Fruit fly (Drosophila melanogaster): ENCODE measurements around the gene ND-42.

DNA sequence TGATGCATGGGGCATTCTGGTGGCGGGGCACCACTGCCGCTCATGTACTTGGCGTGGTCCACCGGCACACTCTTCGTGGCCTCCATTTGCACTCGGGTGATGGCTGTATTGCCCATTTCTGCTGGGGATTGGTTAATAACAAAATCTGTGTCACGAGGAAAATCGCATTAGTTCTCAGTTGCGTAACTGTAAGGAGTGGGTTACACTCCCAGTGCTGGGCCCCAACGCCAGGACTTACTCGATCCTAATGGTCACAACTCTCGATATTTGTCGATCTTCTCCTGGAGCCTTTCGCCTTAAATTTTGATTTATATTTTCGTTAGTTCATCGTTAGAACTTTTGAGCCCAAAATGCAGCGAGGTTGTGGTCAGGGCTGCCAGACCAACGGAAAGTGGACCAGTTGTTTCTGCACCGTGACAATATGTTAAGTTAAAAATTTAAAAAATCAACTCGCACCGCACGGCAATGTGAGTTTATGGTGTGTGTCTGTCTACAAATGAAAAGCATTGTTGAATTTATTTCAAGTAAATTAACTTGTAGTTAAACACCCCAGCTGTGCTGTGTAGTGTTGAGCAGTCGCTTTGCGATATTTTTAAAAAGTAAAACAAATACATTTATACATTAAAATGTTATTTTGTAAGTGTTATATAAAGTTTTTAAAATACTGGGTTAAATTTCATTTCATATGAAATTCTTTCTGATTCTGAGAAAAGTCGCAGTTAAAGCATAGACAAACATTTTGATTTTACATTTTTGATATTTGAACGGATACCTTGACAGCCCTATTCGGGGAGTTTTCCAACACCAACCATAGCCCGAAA, at the start of gene ND-42, which contains the start of gene Cchl:
- TF ChIP-seq EcR (GFP tag; optimal IDR thresholded peaks at IDR 0.05) (no peak), D1 (tag; optimal IDR thresholded peaks at IDR 0.05) (no peak), gl (tag; optimal IDR thresholded peaks at IDR 0.05) (peak; percentile 18), Pif1B (GFP tag; optimal IDR thresholded peaks at IDR 0.05) (no peak), fd96Ca (GFP tag; IDR thresholded peaks at IDR 0.05) (peak; percentile 77; the same call in 2 of the 3 replicates), CG10348 (GFP tag; IDR thresholded peaks at IDR 0.05) (no peak), CG8159 (tag; optimal IDR thresholded peaks at IDR 0.05) (peak; percentile 79), Pif1A (GFP tag; optimal IDR thresholded peaks at IDR 0.05) (no peak), CG9948 (tag; optimal IDR thresholded peaks at IDR 0.05) (peak; percentile 48), CG34367 (tag; optimal IDR thresholded peaks at IDR 0.05) (peak; percentile 70), CG32121 (GFP tag; IDR thresholded peaks at IDR 0.05) (peak; percentile 46; the same call in 1 of the 2 replicates), Ets98B (GFP tag; IDR thresholded peaks at IDR 0.05) (peak; percentile 75), CG14655 (GFP tag; optimal IDR thresholded peaks at IDR 0.05) (no peak), Snoo (tag; optimal IDR thresholded peaks at IDR 0.05) (peak; percentile 79)

Data from whole organism, pupa.